Worm (Caenorhabditis elegans) whole organism, L4/young adult: ENCODE data around the gene idpp-4.
A peak's percentile ranks its signal among the peaks of the same experiment; 100 is the strongest.

ENCODE experiments used
- W03F9.2 ChIP-seq: fragments of 150-350 bp; optimal IDR thresholded peaks from 2 replicates; lab custom pipeline; 2014; ENCODE audit warnings: missing biosample characterization, missing genetic modification characterization
- dao-5 ChIP-seq: sonication (generic microtip); optimal IDR thresholded peaks from 2 replicates; lab custom pipeline; 2016; ENCODE audit warnings: missing genotype, missing genetic modification characterization, moderate library complexity, missing compliant biosample characterization
- him-1 ChIP-seq: sonication (generic microtip); optimal IDR thresholded peaks from 2 replicates; lab custom pipeline; 2016; ENCODE audit warnings: missing genotype, missing genetic modification reagents, missing genetic modification characterization, missing compliant biosample characterization

idpp-4 gene

DNA sequence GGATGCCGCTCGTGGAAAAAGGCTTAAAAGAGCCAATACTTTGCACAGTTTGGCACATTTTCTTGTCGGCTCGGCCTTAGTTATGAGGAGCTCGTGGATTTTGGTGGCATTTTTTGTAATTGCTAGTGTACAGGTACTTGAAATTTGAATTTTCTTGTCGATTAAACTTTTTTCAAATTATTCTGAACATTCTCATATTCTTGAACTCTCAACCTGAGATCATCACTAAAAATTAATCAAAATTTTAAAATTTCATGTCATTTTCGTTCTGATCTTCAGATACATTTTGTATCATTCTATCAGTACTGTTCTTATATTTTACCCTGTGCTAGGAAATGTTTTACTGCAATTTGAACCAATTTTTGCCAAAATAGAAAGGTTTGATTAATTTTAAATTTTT is at the start of gene idpp-4:
TSS of gene idpp-4 (plus strand) at position 51 of the 400 bp plus-strand sequence.
- no peak for TF ChIP-seq W03F9.2 (tag; lab: Kevin White, UChicago)
- TF ChIP-seq him-1 (tag; lab: Kevin White, UChicago), result no peak
- no peak for TF ChIP-seq dao-5 (tag; lab: Kevin White, UChicago)

DNA sequence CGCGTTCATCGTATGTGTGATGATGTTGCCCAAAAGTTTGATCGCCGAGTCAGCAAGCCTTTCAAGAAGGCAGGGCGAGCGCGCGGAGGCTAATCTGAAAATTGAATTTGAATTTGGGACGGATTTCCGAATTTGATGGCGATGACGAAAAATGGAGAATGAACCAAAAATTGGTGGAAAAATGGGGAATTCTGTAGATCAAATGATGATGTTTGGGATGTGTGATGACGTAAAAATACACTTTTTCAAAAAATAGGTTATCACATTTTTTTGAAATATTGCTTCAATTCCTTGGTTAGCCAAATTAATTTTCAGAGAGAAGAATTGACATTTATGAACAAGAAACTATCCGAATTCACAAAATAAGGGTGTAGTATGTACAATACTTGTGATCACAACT is 41.7 kb upstream of the idpp-4 start, which contains the start of gene ZK971.1:
TSS of gene ZK971.1 (minus strand) at position 101 of the 400 bp plus-strand sequence.
- TF ChIP-seq him-1 (tag; lab: Kevin White, UChicago) (no peak), dao-5 (tag; lab: Kevin White, UChicago) (no peak), W03F9.2 (tag; lab: Kevin White, UChicago) (no peak)

DNA sequence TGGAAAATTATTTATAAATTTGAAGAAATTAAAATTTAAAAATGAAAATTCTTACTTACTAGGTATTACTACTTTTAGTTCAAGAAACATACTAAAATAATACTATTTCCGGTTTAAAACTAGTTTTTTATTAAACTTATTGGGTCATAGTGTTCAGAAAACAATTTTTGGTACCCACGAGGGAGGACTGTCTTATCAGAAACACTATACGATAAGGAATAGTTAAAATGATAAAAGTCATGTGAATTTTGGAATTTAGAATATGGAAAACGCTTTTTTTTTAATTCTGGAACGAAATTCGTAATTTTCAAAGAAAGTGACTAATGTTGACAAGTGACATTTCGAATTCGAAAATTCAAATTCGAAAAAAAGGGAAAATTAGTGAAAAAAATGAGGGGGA is 39.6 kb upstream of the idpp-4 start:
- TF ChIP-seq him-1 (tag; lab: Kevin White, UChicago) (no peak), dao-5 (tag; lab: Kevin White, UChicago) (no peak), W03F9.2 (tag; lab: Kevin White, UChicago) (no peak)

DNA sequence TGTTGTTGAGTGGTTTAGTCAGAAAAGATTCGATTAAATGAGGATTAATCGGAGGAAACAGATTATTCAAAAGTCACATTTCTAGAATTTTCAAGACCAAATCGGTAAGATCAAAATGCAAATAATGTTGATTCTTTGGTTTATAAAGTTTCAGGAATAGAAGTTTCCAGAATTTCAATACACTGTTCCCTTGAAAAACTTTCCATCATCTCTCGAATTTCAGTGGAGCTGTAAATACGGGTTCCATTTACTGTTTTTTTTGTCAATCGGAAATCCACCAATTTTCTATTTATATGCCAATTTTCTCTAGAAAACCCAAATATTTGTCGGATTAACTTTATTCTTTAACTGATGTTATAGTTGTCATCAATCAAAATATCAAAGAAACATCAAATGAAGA is 38.1 kb upstream of the idpp-4 start:
- TF ChIP-seq dao-5 (tag; lab: Kevin White, UChicago), result no peak
- TF ChIP-seq W03F9.2 (tag; lab: Kevin White, UChicago), result no peak
- no peak for TF ChIP-seq him-1 (tag; lab: Kevin White, UChicago)

DNA sequence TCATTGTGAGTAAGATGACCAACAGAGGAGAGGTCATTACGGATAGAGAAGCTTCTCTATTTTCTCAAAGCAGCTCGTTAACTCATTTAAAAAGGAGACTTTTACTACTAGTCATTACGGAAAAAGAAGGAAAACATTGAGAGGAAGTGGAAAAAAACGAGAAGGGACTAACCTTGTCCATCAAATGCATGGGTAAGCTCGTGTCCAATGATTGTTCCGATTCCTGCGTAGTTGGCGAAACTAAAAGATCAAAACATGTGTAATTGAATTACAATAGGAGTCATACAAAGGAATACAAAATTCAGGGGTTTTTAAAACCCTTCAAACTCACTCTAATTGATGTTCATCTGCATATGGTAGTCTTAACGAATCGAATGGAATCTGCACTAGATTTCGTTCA is 36.3 kb upstream of the idpp-4 start:
- TF ChIP-seq W03F9.2 (tag; lab: Kevin White, UChicago), result no peak
- no peak for TF ChIP-seq him-1 (tag; lab: Kevin White, UChicago)
- no peak for TF ChIP-seq dao-5 (tag; lab: Kevin White, UChicago)

DNA sequence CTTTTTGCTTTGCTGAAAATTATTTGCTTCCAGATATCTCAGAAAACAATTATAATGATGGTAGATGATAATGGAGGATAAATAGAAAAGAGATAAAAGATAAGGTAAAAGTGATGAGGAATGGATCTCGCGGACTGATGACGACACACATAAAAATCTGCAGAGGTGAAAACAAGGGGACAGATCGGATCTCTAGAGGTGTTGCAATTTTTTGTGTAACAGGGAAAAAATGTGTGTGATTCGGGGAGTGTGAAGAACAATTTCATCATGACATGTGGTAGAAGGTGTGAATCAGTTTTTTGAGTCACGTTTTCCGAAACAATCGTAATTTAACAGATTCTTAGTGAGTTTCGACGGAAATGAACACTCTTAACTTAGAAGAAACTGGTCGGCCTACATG is 32.3 kb upstream of the idpp-4 start:
- TF ChIP-seq W03F9.2 (tag; lab: Kevin White, UChicago) (no peak), dao-5 (tag; lab: Kevin White, UChicago) (no peak), him-1 (tag; lab: Kevin White, UChicago) (no peak)

DNA sequence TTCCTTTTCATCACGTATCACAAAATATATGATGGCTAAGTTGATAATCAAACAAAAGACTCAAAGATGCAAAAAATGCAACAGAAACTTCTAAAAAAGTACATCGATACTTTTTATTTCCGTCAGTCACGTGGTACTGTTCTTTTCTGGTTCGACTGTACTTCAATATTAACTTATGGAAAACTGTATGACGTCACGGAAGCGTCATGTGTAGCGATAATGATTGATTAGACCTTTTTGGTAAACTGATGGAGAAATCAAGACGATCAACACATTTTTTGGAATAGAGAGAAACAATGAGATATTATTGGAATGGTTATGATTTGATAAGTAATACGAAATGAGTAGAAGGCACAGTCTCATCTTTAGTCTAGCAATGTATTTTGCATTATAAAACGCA is 27.0 kb upstream of the idpp-4 start:
- TF ChIP-seq W03F9.2 (tag; lab: Kevin White, UChicago), result no peak
- no peak for TF ChIP-seq him-1 (tag; lab: Kevin White, UChicago)
- TF ChIP-seq dao-5 (tag; lab: Kevin White, UChicago), result no peak

DNA sequence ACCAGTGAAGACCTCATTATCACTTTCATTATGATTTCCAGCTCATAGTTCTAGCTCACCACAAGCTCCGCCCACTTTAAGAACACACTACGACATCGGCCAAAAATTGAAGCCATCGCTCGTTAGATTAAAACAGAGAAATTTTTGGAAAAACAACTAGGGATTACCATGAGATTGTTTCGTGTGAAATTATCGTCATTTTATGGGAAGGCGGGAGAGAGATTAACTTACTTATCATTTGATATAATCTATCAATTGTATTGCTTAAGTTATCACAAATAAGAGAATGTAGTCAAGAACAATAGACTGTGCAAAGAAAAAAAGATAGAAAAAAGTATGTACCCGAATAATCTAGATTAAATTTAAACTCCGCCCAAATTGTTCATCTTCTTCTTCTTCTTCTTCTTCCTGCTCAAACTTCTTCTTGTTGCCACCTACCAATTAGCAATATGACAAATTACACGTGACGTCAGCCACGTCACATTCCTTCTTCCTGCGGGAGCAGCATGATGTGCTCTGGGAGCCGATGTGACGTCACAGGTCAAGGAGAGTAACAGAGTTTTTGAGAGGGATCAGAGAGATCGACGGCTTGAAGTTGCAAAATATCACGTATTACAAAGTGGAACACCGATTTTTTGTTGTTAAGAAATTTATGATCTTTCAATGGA is 21.0 kb upstream of the idpp-4 start, which contains the start of gene nep-26:
TSS of gene nep-26 (minus strand) at position 51 of the 668 bp plus-strand sequence.
- TF ChIP-seq dao-5 (tag; lab: Kevin White, UChicago) (no peak), him-1 (tag; lab: Kevin White, UChicago) (no peak), W03F9.2 (tag; lab: Kevin White, UChicago) (no peak)

DNA sequence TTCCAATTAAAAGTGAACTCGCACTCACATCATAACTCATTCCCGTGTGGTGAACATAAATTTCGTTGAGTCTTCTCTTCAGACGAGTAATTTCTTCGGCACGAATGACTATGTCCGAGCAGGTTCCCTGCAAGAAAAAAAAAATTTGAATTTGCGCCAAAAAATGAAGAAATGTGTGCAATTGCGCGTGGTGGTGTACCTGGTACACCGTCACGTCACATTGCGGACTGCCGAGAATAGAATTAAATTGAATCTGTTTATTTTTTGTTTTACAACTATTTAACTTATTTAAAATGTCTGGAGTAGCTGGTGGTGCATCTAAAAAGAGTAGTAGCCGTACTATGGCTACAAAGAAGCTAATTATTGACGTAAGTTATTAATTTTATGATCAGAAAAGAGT is 20.3 kb upstream of the idpp-4 start, which contains the start of gene mdt-22:
TSS of gene mdt-22 (plus strand) at position 263 of the 400 bp plus-strand sequence.
- TF ChIP-seq dao-5 (tag; lab: Kevin White, UChicago) (no peak), him-1 (tag; lab: Kevin White, UChicago) (peak; percentile 59), W03F9.2 (tag; lab: Kevin White, UChicago) (peak; percentile 84)

DNA sequence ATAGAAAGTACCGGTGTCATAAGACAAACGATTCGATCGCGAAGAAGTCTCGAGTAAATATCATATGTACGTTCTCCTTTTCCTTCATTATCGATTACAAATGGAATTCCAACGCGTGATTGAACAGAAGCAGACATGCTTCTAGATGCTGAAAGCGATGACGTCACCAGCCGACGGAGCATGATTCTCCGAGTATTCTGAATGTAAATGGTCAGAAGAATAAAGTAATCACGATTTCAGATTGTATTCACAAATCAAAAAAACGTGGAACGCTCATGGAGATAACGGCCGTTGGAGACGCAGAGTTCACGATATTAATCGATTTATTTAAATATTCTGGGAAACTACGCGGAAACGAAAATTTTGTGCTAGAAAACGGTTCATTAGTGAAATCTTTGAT is 18.6 kb upstream of the idpp-4 start, which contains the start of gene clpp-1:
TSS of gene clpp-1 (minus strand) at position 197 of the 400 bp plus-strand sequence.
- TF ChIP-seq dao-5 (tag; lab: Kevin White, UChicago) (no peak), him-1 (tag; lab: Kevin White, UChicago) (no peak), W03F9.2 (tag; lab: Kevin White, UChicago) (no peak)

DNA sequence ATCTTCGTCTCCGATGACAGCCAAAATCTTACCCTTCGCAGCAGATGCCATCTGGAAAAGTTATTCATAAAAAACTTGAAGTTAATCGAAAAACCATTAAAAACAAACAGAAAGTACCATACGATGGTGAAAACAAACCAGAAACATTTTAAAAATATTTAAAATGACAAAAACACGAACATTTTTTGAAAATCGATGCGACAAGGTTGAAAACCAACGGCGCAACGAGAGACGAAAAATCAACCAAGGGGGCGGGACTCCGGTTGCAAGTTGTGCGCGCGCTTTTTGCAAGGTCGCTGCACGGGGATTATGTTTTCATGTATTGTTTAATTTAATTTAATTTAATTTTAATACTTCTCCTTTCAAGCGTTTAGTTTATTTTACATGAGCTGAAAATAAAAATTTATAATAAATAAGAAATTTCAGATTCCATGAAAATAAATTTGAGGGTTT is 17.6 kb upstream of the idpp-4 start, which contains the start of gene vha-9:
TSS of gene vha-9 (minus strand) at position 51 of the 453 bp plus-strand sequence.
- no peak for TF ChIP-seq him-1 (tag; lab: Kevin White, UChicago)
- peak; percentile 56 for TF ChIP-seq W03F9.2 (tag; lab: Kevin White, UChicago)

DNA sequence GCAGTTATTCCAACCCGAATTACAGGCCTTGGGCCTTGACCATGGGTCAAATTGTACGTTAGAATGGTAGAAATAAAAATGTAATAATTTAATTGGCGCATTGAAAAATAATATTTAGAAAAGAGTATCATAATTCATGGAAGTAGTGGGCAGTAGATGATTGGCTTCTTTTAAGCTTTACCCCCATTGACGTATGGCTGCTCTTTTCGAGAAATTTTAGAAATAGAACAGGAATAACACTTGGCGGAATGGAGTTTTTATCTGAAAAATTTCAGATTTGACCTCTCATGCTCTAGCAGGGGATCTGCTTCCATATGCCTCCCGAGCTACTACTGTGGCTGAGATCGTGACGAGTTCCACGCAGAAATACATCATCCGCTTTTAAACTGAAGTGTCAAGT is 12.5 kb upstream of the idpp-4 start, which contains the start of gene gcy-4:
TSS of gene gcy-4 (minus strand) at position 101 of the 400 bp plus-strand sequence.
- no peak for TF ChIP-seq him-1 (tag; lab: Kevin White, UChicago)

DNA sequence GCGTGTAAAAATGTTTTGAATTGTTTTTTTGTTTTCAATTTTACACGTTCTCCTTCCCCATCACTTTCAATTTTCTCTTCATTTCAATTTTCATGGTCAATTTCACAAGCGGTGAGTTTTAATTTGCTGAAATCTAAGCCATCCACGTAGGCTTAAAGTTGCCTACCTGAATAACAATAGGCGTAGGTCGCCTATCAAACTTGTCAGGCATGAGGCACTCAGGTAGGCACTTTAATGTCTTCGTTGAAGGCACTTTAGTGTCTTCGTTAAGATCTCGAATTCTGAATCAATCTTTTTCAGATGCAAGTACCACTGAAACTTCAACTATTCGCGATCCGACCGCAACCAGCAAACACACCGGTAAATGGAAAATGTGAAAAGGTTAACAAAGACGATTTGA is 11.9 kb upstream of the idpp-4 start, which contains the start of gene ZK970.8:
TSS of gene ZK970.8 (plus strand) at position 301 of the 400 bp plus-strand sequence.
- TF ChIP-seq him-1 (tag; lab: Kevin White, UChicago), result no peak
- TF ChIP-seq dao-5 (tag; lab: Kevin White, UChicago), result no peak
- no peak for TF ChIP-seq W03F9.2 (tag; lab: Kevin White, UChicago)

DNA sequence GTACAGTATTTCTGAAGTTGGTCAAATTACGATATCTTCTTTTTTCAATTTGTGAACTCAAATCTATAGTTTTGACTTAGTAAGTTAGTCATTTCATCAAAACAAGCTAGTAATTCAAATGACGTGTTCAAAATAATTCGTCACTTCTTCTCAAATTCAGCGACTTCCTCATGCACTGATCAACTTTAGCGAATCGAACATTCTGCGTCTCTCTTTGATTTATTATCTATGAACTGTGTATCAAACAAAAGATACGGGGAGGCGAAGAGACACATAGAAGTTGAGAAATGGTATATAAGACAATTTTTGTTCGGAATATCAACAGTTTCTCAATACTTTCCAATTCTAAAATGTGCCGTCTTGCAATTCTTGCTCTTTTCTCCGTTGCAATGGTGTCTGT is 9.3 kb upstream of the idpp-4 start, which contains the start of gene srlf-34:
TSS of gene srlf-34 (plus strand) at position 321 of the 400 bp plus-strand sequence.
- TF ChIP-seq him-1 (tag; lab: Kevin White, UChicago) (no peak), dao-5 (tag; lab: Kevin White, UChicago) (no peak), W03F9.2 (tag; lab: Kevin White, UChicago) (no peak)
